Worm (Caenorhabditis elegans): ENCODE results near the gene K02E11.10.

Gene K02E11.10

DNA sequence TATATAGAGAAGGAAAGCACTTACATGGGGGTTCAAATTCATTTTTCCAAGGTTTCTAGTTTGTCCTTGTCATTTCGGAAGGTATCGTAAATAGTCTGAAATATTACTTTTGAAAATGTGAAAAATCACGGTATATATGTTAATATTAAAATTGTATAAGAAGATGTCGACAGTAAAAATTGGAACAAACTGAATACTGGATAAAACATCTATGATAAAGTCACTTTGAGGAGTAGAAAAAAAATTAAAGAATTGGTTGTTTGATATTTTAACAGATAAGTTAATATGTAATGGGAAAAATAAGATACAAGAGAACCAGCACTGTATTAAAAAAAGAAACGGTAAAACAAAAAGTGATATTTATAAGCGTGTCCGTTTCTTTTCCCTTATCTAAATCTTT lies 14.6 kb downstream of the K02E11.10 start, which contains the start of gene nep-21:
Gene nep-21 (minus strand): TSS at position 101 of the 400 bp plus-strand sequence.
- TF ChIP-seq nhr-90 (tag; optimal IDR thresholded peaks at IDR 0.05; ENCODE audit: poor library complexity): no peak
- TF ChIP-seq sptf-1 (tag; optimal IDR thresholded peaks at IDR 0.05): no peak
- no peak for TF ChIP-seq jun-1 (tag; optimal IDR thresholded peaks at IDR 0.05)
- no peak for TF ChIP-seq pax-3 (tag; optimal IDR thresholded peaks at IDR 0.05)
- no peak for TF ChIP-seq nhr-12 (tag; optimal IDR thresholded peaks at IDR 0.05)
- TF ChIP-seq hlh-17 (GFP tag; optimal IDR thresholded peaks at IDR 0.05; ENCODE audit: borderline replicate concordance): no peak
- TF ChIP-seq hlh-4 (tag; optimal IDR thresholded peaks at IDR 0.05): no peak
- no peak for TF ChIP-seq ceh-88 (GFP tag; IDR thresholded peaks at IDR 0.05)
- no peak for TF ChIP-seq dsc-1 (tag; optimal IDR thresholded peaks at IDR 0.05)
- no peak for TF ChIP-seq fkh-8 (tag; optimal IDR thresholded peaks at IDR 0.05)
- no peak for TF ChIP-seq ztf-11 (tag; optimal IDR thresholded peaks at IDR 0.05)
- TF ChIP-seq aha-1 (tag; optimal IDR thresholded peaks at IDR 0.05): no peak
- no peak for TF ChIP-seq unc-30 (tag; optimal IDR thresholded peaks at IDR 0.05)
- TF ChIP-seq elt-2 (tag; optimal IDR thresholded peaks at IDR 0.05): no peak
- no peak for TF ChIP-seq F16B12.6 (tag; optimal IDR thresholded peaks at IDR 0.05)
- TF ChIP-seq nhr-77 (tag; optimal IDR thresholded peaks at IDR 0.05): no peak
- TF ChIP-seq lin-15B (tag; optimal IDR thresholded peaks at IDR 0.05): no peak
- no peak for TF ChIP-seq ets-5 (GFP tag; IDR thresholded peaks at IDR 0.05)

DNA sequence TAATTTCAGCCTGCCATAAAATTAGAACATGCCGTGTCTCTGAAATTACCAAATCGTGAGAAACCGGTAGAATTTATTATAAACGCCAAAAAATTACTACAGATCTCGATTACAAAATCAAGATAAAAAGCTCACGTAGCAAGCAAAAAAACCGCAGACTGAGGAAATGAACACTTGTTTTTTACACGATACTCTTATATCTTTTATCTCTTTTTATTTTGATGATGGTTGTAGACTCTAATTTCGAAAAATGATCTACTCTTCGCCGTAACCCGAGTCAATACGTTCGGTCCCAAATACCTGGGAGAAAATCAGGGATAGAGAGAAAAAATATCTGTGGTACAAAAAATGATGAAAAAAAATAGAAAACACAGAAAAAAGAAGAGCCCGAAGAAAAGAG lies 17.8 kb downstream of the K02E11.10 start:
- TF ChIP-seq efl-1 (optimal IDR thresholded peaks at IDR 0.05) (no peak), efl-1 (GFP tag; optimal IDR thresholded peaks at IDR 0.05 in 1 of 2) (peak in 1 of 2 experiments; percentile 92), lsy-2 (tag; optimal IDR thresholded peaks at IDR 0.05) (no peak), ceh-88 (GFP tag; IDR thresholded peaks at IDR 0.05) (no peak)

DNA sequence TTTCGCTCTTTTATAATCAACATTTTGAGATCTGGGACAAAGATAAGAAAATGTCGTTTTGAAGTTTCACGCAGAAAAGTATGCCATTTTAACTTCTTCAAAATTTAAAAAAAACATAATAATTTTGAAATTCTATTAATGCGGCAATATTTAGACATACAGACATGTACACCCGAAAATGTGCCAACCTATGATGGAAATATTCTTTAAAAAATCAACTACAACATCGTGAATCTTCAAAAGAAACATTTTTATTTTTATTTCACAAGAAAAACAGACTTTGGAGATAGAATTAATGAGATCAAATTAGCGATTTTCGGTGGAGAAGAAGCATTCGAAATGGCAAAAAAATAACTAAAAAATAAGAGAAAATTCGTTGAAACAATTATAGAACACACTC lies 25.8 kb downstream of the K02E11.10 start, which contains the start of gene T16A9.5:
Gene T16A9.5 (minus strand): TSS at position 101 of the 400 bp plus-strand sequence.
- no peak for TF ChIP-seq lin-14 (GFP tag; optimal IDR thresholded peaks at IDR 0.05)
- no peak for TF ChIP-seq lin-35 (GFP tag; optimal IDR thresholded peaks at IDR 0.05)
- TF ChIP-seq unc-62 (GFP tag; optimal IDR thresholded peaks at IDR 0.05): no peak
- TF ChIP-seq snpc-4 (tag; optimal IDR thresholded peaks at IDR 0.05): no peak
- TF ChIP-seq alr-1 (tag; optimal IDR thresholded peaks at IDR 0.05; ENCODE audit: borderline replicate concordance): no peak
- no peak for TF ChIP-seq nhr-85 (tag)
- TF ChIP-seq hlh-17 (GFP tag; optimal IDR thresholded peaks at IDR 0.05; ENCODE audit: borderline replicate concordance): no peak
- TF ChIP-seq unc-30 (tag; optimal IDR thresholded peaks at IDR 0.05): no peak

DNA sequence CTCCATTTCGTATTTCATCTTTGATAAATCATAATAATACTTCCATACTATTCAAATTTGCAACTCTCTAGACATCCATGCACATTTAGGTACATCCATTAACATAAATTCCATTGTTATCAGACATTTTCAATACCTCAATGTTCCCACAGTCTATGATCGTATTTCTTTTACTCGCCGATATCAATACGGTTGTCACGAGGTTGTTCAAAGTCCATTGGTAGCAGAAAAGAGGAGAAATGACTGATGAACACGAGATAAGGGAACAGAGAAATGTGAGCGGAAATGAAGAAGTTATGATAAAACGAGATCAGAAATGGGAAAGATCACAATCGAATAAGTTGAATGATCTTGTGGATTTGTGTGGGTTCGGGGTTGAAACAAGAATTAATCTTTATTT lies 28.1 kb downstream of the K02E11.10 start:
- TF ChIP-seq lsy-2 (tag; optimal IDR thresholded peaks at IDR 0.05) (peak in 1 of 2 experiments; percentile 13), nhr-77 (tag; optimal IDR thresholded peaks at IDR 0.05) (no peak), mab-9 (GFP tag; IDR thresholded peaks at IDR 0.05) (no peak), nhr-19 (GFP tag; conservative IDR thresholded peaks at IDR 0.05) (0 out of 2 replicates have a peak, but pooled peaks have one; percentile 20), zip-4 (GFP tag; optimal IDR thresholded peaks at IDR 0.05) (no peak), unc-86 (tag; optimal IDR thresholded peaks at IDR 0.05) (no peak), hlh-17 (GFP tag; optimal IDR thresholded peaks at IDR 0.05; ENCODE audit: borderline replicate concordance) (no peak), xbp-1 (tag; optimal IDR thresholded peaks at IDR 0.05) (no peak), ceh-82 (tag; optimal IDR thresholded peaks at IDR 0.05) (no peak), ces-1 (GFP tag; optimal IDR thresholded peaks at IDR 0.05) (no peak), ztf-11 (tag; optimal IDR thresholded peaks at IDR 0.05) (no peak), elt-3 (tag; optimal IDR thresholded peaks at IDR 0.05) (peak in 2 of 6 experiments; percentile 29 to 94), hlh-4 (tag; optimal IDR thresholded peaks at IDR 0.05) (no peak), ama-1 (optimal IDR thresholded peaks at IDR 0.05) (no peak), nhr-84 (tag; optimal IDR thresholded peaks at IDR 0.05) (no peak), ets-5 (GFP tag; IDR thresholded peaks at IDR 0.05) (no peak), alr-1 (tag; optimal IDR thresholded peaks at IDR 0.05; ENCODE audit: borderline replicate concordance) (no peak), pag-3 (tag; optimal IDR thresholded peaks at IDR 0.05; ENCODE audit: borderline replicate concordance, insufficient read depth) (no peak), swsn-7 (tag; optimal IDR thresholded peaks at IDR 0.05) (no peak), lin-35 (GFP tag; optimal IDR thresholded peaks at IDR 0.05) (peak in 1 of 2 experiments; percentile 52), hpl-2 (GFP tag; optimal IDR thresholded peaks at IDR 0.05) (no peak), skn-1 (tag; optimal IDR thresholded peaks at IDR 0.05) (no peak), blmp-1 (tag; optimal IDR thresholded peaks at IDR 0.05) (peak; percentile 90), zag-1 (tag; optimal IDR thresholded peaks at IDR 0.05) (no peak), nhr-71 (tag; optimal IDR thresholded peaks at IDR 0.05) (no peak), rnt-1 (tag; optimal IDR thresholded peaks at IDR 0.05) (no peak), unc-62 (GFP tag; optimal IDR thresholded peaks at IDR 0.05) (no peak), lin-14 (GFP tag; optimal IDR thresholded peaks at IDR 0.05) (peak; percentile 68), mep-1 (tag; optimal IDR thresholded peaks at IDR 0.05) (no peak), C04F5.9 (tag; optimal IDR thresholded peaks at IDR 0.05) (no peak)
